Worm (Caenorhabditis elegans) whole organism, L2 larva: ENCODE data around the gene srt-35.

Experiments
- C34F6.9 ChIP-seq: fragments of 150-350 bp; optimal IDR thresholded peaks from 2 replicates; lab custom pipeline; 2014; ENCODE audit warnings: missing biosample characterization, missing genetic modification characterization
- R02D3.7 ChIP-seq: fragments of 150-350 bp; optimal IDR thresholded peaks from 2 replicates; lab custom pipeline; 2014; ENCODE audit warnings: missing biosample characterization, missing genetic modification characterization
- Y55F3AM.14 ChIP-seq: fragments of 200-800 bp; sonication (Bioruptor generic); optimal IDR thresholded peaks from 2 replicates; lab custom pipeline; 2018; ENCODE audit warnings: mild to moderate bottlenecking, missing genetic modification characterization, missing compliant biosample characterization
- ZK546.5 ChIP-seq: sonication (generic microtip); optimal IDR thresholded peaks from 2 replicates; lab custom pipeline; 2017; ENCODE audit warnings: missing biosample characterization, missing genetic modification characterization
- alr-1 ChIP-seq: fragments of 150-350 bp; optimal IDR thresholded peaks from 2 replicates; lab custom pipeline; 2014; ENCODE audit warnings: missing biosample characterization, missing genetic modification characterization
- blmp-1 ChIP-seq: sonication (generic microtip); optimal IDR thresholded peaks from 2 replicates; lab custom pipeline; 2017; ENCODE audit warnings: missing genetic modification characterization, mild to moderate bottlenecking, missing compliant biosample characterization, antibody characterized with exemption, moderate library complexity; ENCODE audit not compliant: insufficient read depth
- ceh-16 ChIP-seq: fragments of 150-350 bp; optimal IDR thresholded peaks from 2 replicates; lab custom pipeline; 2014; ENCODE audit warnings: missing biosample characterization, missing genetic modification characterization
- ceh-82 ChIP-seq: fragments of 150-350 bp; optimal IDR thresholded peaks from 2 replicates; lab custom pipeline; 2014; ENCODE audit warnings: missing biosample characterization, missing genetic modification characterization
- crh-2 ChIP-seq: sonication (generic microtip); optimal IDR thresholded peaks from 2 replicates; lab custom pipeline; 2017; ENCODE audit warnings: missing biosample characterization, missing genetic modification characterization
- dmd-4 ChIP-seq: sonication (generic microtip); optimal IDR thresholded peaks from 2 replicates; lab custom pipeline; 2017; ENCODE audit warnings: missing biosample characterization, missing genetic modification characterization
- egl-27 ChIP-seq: sonication (generic microtip); optimal IDR thresholded peaks from 3 replicates; lab custom pipeline; 2017; ENCODE audit warnings: missing biosample characterization, missing genetic modification reagents, missing genetic modification characterization
- elt-3 ChIP-seq: sonication (generic microtip); optimal IDR thresholded peaks from 2 replicates; lab custom pipeline; 2017; ENCODE audit warnings: missing biosample characterization, missing genetic modification characterization
- fos-1 ChIP-seq: fragments of 150-350 bp; optimal IDR thresholded peaks from 2 replicates; lab custom pipeline; 2014; ENCODE audit warnings: missing biosample characterization, missing genetic modification characterization
- lin-39 ChIP-seq: fragments of 150-350 bp; optimal IDR thresholded peaks from 2 replicates; lab custom pipeline; 2014; ENCODE audit warnings: missing biosample characterization, missing genetic modification reagents, missing genetic modification characterization
- lsy-2 ChIP-seq, 2 experiments: fragments of 150-350 bp in 1 of 2; sonication (generic microtip) in 1 of 2; optimal IDR thresholded peaks; 2 replicates each; lab custom pipeline; 2014 to 2017; ENCODE audit warnings: missing biosample characterization in 2 of 2, missing genetic modification characterization in 2 of 2
- mab-5 ChIP-seq: fragments of 150-350 bp; optimal IDR thresholded peaks from 2 replicates; lab custom pipeline; 2014; ENCODE audit warnings: missing biosample characterization, missing genetic modification characterization
- mbf-1 ChIP-seq: sonication (generic microtip); optimal IDR thresholded peaks from 2 replicates; lab custom pipeline; 2017; ENCODE audit warnings: missing biosample characterization, missing genetic modification characterization
- mdl-1 ChIP-seq, 2 experiments: fragments of 150-350 bp in 1 of 2; sonication (generic microtip) in 1 of 2; optimal IDR thresholded peaks; 2 replicates each; lab custom pipeline; 2017; ENCODE audit warnings: missing biosample characterization in 2 of 2, missing genetic modification characterization in 2 of 2
- nhr-11 ChIP-seq: fragments of 150-350 bp; optimal IDR thresholded peaks from 2 replicates; lab custom pipeline; 2014; ENCODE audit warnings: missing biosample characterization, missing genetic modification characterization
- nhr-12 ChIP-seq: fragments of 150-350 bp; optimal IDR thresholded peaks from 2 replicates; lab custom pipeline; 2014; ENCODE audit warnings: missing biosample characterization, missing genetic modification characterization
- nhr-129 ChIP-seq: fragments of 150-350 bp; optimal IDR thresholded peaks from 2 replicates; lab custom pipeline; 2014; ENCODE audit warnings: missing biosample characterization, missing genetic modification characterization
- nhr-21 ChIP-seq: fragments of 150-350 bp; optimal IDR thresholded peaks from 2 replicates; lab custom pipeline; 2014; ENCODE audit warnings: missing biosample characterization, missing genetic modification characterization
- nhr-23 ChIP-seq: fragments of 150-350 bp; optimal IDR thresholded peaks from 2 replicates; lab custom pipeline; 2014; ENCODE audit warnings: missing biosample characterization, missing genetic modification reagents, missing genetic modification characterization
- nhr-237 ChIP-seq: fragments of 150-350 bp; optimal IDR thresholded peaks from 2 replicates; lab custom pipeline; 2014; ENCODE audit warnings: missing biosample characterization, missing genetic modification characterization
- nhr-25 ChIP-seq: fragments of 150-350 bp; sonication (generic microtip); optimal IDR thresholded peaks from 3 replicates; lab custom pipeline; 2014; ENCODE audit warnings: missing biosample characterization, missing genetic modification characterization
- nhr-6 ChIP-seq: fragments of 150-350 bp; optimal IDR thresholded peaks from 2 replicates; lab custom pipeline; 2014; ENCODE audit warnings: missing biosample characterization, missing genetic modification characterization
- nhr-77 ChIP-seq: fragments of 150-350 bp; optimal IDR thresholded peaks from 2 replicates; lab custom pipeline; 2014; ENCODE audit warnings: missing biosample characterization, missing genetic modification characterization
- peb-1 ChIP-seq: fragments of 150-350 bp; optimal IDR thresholded peaks from 2 replicates; lab custom pipeline; 2014; ENCODE audit warnings: missing biosample characterization, missing genetic modification characterization
- skn-1 ChIP-seq: sonication (generic microtip); optimal IDR thresholded peaks from 2 replicates; lab custom pipeline; 2017; ENCODE audit warnings: missing biosample characterization, missing genetic modification characterization
- sma-3 ChIP-seq: sonication (generic microtip); optimal IDR thresholded peaks from 2 replicates; lab custom pipeline; 2016; ENCODE audit warnings: missing genetic modification reagents, missing genetic modification characterization, missing compliant biosample characterization
- unc-39 ChIP-seq: fragments of 150-350 bp; optimal IDR thresholded peaks from 2 replicates; lab custom pipeline; 2014; ENCODE audit warnings: missing biosample characterization, missing genetic modification characterization
- zag-1 ChIP-seq: fragments of 150-350 bp; optimal IDR thresholded peaks from 2 replicates; lab custom pipeline; 2014; ENCODE audit warnings: missing biosample characterization, missing genetic modification characterization
- ztf-1 ChIP-seq: fragments of 200-800 bp; sonication (Bioruptor generic); conservative IDR thresholded peaks from 2 replicates; pipeline ENCODE4 v1.3.6; 2022; ENCODE audit warnings: missing genetic modification characterization, missing compliant biosample characterization
- ztf-4 ChIP-seq: fragments of 150-350 bp; optimal IDR thresholded peaks from 2 replicates; lab custom pipeline; 2014; ENCODE audit warnings: missing biosample characterization, missing genetic modification characterization

Gene srt-35

ce11 chrV:4264516-4264915 is at the start of gene srt-35:
TSS of gene srt-35 (minus strand) at chrV:4264616.
- TF ChIP-seq ZK546.5 (tag; lab: Kevin White, UChicago) (no peak), zag-1 (no peak)
- TF ChIP-seq, all 48 proteins: peak for 0

DNA sequence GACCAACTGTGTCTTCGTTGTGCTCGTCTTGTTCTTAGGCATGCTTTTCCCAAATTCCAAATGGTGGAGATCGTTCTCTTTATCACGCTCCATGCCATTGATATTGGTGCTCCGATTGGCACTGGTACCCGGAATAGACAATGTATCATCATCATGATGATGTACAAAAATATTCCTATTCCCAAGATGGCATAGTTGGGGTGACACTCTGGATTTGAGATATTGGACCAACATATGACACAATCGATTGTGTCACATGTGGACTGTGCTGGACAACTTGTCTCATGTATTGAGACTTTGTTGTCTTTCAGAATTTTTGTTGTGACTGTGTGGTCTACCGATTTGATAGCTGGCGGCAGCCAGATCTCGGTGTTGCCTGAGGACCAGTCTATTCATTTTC is 39.8 kb upstream of the srt-35 start:
- TF ChIP-seq mbf-1 (no peak), lsy-2 (tag; optimal IDR thresholded peaks at IDR 0.05; lab: Kevin White, UChicago) (no peak), ZK546.5 (tag; lab: Kevin White, UChicago) (no peak), nhr-77 (no peak), zag-1 (no peak), nhr-12 (tag; lab: Kevin White, UChicago) (no peak), ceh-82 (tag; lab: Kevin White, UChicago) (no peak), ztf-4 (tag; lab: Kevin White, UChicago) (no peak), nhr-25 (no peak), nhr-129 (tag; lab: Kevin White, UChicago) (no peak), fos-1 (tag; lab: Kevin White, UChicago) (no peak), unc-39 (tag; lab: Kevin White, UChicago) (no peak), mdl-1 (tag; optimal IDR thresholded peaks at IDR 0.05; lab: Kevin White, UChicago) (no peak), nhr-6 (tag; lab: Kevin White, UChicago) (no peak), Y55F3AM.14 (GFP tag; lab: Kevin White, UChicago) (no peak), sma-3 (GFP tag; lab: Kevin White, UChicago) (no peak)

ce11 chrV:4303793-4304192 is 39.4 kb upstream of the srt-35 start:
- TF ChIP-seq nhr-11 (tag; lab: Kevin White, UChicago), result no peak
- TF ChIP-seq lin-39 (tag; lab: Kevin White, UChicago), result no peak
- TF ChIP-seq crh-2, result no peak

ce11 chrV:4302842-4303241 is 38.4 kb upstream of the srt-35 start:
- TF ChIP-seq nhr-129 (tag; lab: Kevin White, UChicago), result no peak
- TF ChIP-seq peb-1 (tag; lab: Kevin White, UChicago), result no peak
- TF ChIP-seq ztf-1 (GFP tag; lab: Robert Waterston, UW), result no peak
- TF ChIP-seq skn-1, result no peak
- TF ChIP-seq lsy-2 (tag; optimal IDR thresholded peaks at IDR 0.05; lab: Kevin White, UChicago), result no peak
- no peak for TF ChIP-seq sma-3 (GFP tag; lab: Kevin White, UChicago)
- no peak for TF ChIP-seq nhr-237 (tag; lab: Kevin White, UChicago)
- TF ChIP-seq dmd-4 (tag; lab: Kevin White, UChicago), result no peak
- no peak for TF ChIP-seq mdl-1 (tag; optimal IDR thresholded peaks at IDR 0.05; lab: Kevin White, UChicago)
- no peak for TF ChIP-seq crh-2
- TF ChIP-seq R02D3.7, result no peak
- TF ChIP-seq nhr-23 (tag; lab: Kevin White, UChicago), result no peak
- no peak for TF ChIP-seq alr-1 (tag; lab: Kevin White, UChicago)
- no peak for TF ChIP-seq ZK546.5 (tag; lab: Kevin White, UChicago)

DNA sequence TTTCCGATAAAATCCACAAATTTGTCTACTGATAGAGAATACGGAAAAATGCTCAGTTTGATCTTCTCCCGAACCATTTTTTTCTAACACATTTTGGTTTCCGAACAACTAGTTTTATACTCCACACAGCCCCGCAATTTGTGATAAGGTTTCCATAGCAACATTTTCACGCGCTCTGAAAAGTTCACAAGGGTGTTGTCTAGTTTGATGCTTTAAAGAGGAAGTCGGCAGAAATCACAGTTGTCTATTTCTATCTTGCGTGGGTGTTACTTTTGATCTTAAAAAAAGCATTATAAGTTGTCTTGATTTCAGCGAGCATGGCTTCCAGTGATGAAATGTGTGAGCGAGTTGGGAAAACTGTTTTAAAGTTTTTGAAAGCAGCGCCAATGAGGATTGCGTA is 35.3 kb upstream of the srt-35 start, which contains the start of gene ZC132.3:
Gene ZC132.3, minus strand, starts transcription at position 101 of the 400 bp plus-strand sequence.
- TF ChIP-seq unc-39 (tag; lab: Kevin White, UChicago), result no peak
- no peak for TF ChIP-seq C34F6.9 (tag; lab: Kevin White, UChicago)
- no peak for TF ChIP-seq alr-1 (tag; lab: Kevin White, UChicago)
- no peak for TF ChIP-seq ztf-4 (tag; lab: Kevin White, UChicago)
- TF ChIP-seq ceh-16 (tag; lab: Kevin White, UChicago), result no peak
- no peak for TF ChIP-seq lsy-2 (tag; optimal IDR thresholded peaks at IDR 0.05; lab: Kevin White, UChicago)
- no peak for TF ChIP-seq nhr-21
- TF ChIP-seq mdl-1 (tag; optimal IDR thresholded peaks at IDR 0.05; lab: Kevin White, UChicago), result no peak
- TF ChIP-seq Y55F3AM.14 (GFP tag; lab: Kevin White, UChicago), result no peak
- no peak for TF ChIP-seq skn-1
- TF ChIP-seq ztf-1 (GFP tag; lab: Robert Waterston, UW), result no peak
- no peak for TF ChIP-seq dmd-4 (tag; lab: Kevin White, UChicago)
- no peak for TF ChIP-seq crh-2
- TF ChIP-seq elt-3 (tag; lab: Kevin White, UChicago), result no peak
- TF ChIP-seq ceh-82 (tag; lab: Kevin White, UChicago), result no peak
- TF ChIP-seq nhr-6 (tag; lab: Kevin White, UChicago), result no peak
- TF ChIP-seq mab-5, result no peak
- TF ChIP-seq egl-27, result no peak
- no peak for TF ChIP-seq blmp-1
- TF ChIP-seq mbf-1, result no peak
